Worm (Caenorhabditis elegans): ENCODE results near the gene F28A12.10.

- TF ChIP-seq unc-42 (tag; optimal IDR thresholded peaks at IDR 0.05): no peak
- no peak for TF ChIP-seq mec-3 (tag; optimal IDR thresholded peaks at IDR 0.05; ENCODE audit: borderline replicate concordance)
- no peak for TF ChIP-seq pha-4 (tag; optimal IDR thresholded peaks at IDR 0.05)
- no peak for TF ChIP-seq dve-1 (tag; optimal IDR thresholded peaks at IDR 0.05)
- no peak for TF ChIP-seq unc-55 (GFP tag; optimal IDR thresholded peaks at IDR 0.05)
- no peak for TF ChIP-seq C08G9.2 (tag; optimal IDR thresholded peaks at IDR 0.05)
Observed at ce11 chrV:8635575-8635974, 2.0 kb downstream of the F28A12.10 start, which contains the start of gene oac-29.
